Fruit fly (Drosophila melanogaster): ENCODE results near the gene Patj.

dm6 chr3L:1822365-1822764 is 23.8 kb downstream of the Patj start:
- no peak for TF ChIP-seq CG10348 (GFP tag; IDR thresholded peaks at IDR 0.05)
- TF ChIP-seq EcR (GFP tag; optimal IDR thresholded peaks at IDR 0.05): peak; percentile 22
- no peak for TF ChIP-seq CG8159 (tag; optimal IDR thresholded peaks at IDR 0.05)
- TF ChIP-seq Ets98B (GFP tag; IDR thresholded peaks at IDR 0.05): no peak
- no peak for TF ChIP-seq gl (tag; optimal IDR thresholded peaks at IDR 0.05)
- no peak for TF ChIP-seq CG8301 (tag; optimal IDR thresholded peaks at IDR 0.05)
- no peak for TF ChIP-seq Snoo (tag; optimal IDR thresholded peaks at IDR 0.05)

Data from whole organism, pupa.